Worm (Caenorhabditis elegans) whole organism, L4/young adult: ENCODE data around the gene srh-16.

Source experiments
- W03F9.2 ChIP-seq: fragments of 150-350 bp; optimal IDR thresholded peaks from 2 replicates; lab custom pipeline; 2014; ENCODE audit warnings: missing biosample characterization, missing genetic modification characterization
- dao-5 ChIP-seq: sonication (generic microtip); optimal IDR thresholded peaks from 2 replicates; lab custom pipeline; 2016; ENCODE audit warnings: missing genotype, missing genetic modification characterization, moderate library complexity, missing compliant biosample characterization
- him-1 ChIP-seq: sonication (generic microtip); optimal IDR thresholded peaks from 2 replicates; lab custom pipeline; 2016; ENCODE audit warnings: missing genotype, missing genetic modification reagents, missing genetic modification characterization, missing compliant biosample characterization

DNA sequence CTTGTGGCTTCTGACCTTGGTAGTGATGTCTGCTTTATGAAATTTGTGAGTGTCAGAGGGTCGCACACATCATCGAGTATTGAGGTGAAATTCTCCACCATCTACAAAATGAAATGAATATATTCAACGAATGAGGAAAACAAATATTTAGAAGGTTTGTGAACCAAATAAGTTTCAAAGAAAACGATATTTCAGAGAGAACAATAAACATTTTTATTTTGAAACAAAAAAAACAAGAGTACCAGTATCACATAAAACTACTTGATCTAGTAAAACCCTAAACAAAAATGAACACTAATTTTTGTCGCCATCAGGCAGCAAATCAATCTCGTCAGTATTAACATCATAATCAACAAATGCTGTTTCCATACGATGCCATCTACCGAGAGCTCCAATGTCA is 25.4 kb downstream of the srh-16 start, which contains the start of gene R04F11.3:
- no peak for TF ChIP-seq him-1
- no peak for TF ChIP-seq dao-5 (tag; lab: Kevin White, UChicago)
- no peak for TF ChIP-seq W03F9.2
